Worm (Caenorhabditis elegans) whole organism, late embryonic: ENCODE data around the gene eor-1.

Source experiments
- K02D7.2 ChIP-seq: sonication (generic microtip); optimal IDR thresholded peaks from 2 replicates; lab custom pipeline; 2017; ENCODE audit warnings: mild to moderate bottlenecking, missing genetic modification characterization, missing compliant biosample characterization
- K09A11.1 ChIP-seq: sonication (generic microtip); optimal IDR thresholded peaks from 2 replicates; lab custom pipeline; 2017; ENCODE audit warnings: antibody characterized with exemption, mild to moderate bottlenecking, missing genetic modification characterization, missing compliant biosample characterization; ENCODE audit not compliant: insufficient read depth
- ceh-18 ChIP-seq: sonication (generic microtip); optimal IDR thresholded peaks from 2 replicates; lab custom pipeline; 2016; ENCODE audit warnings: missing genetic modification characterization, missing compliant biosample characterization
- ceh-19 ChIP-seq: fragments of 200-800 bp; sonication (Bioruptor generic); optimal IDR thresholded peaks from 2 replicates; lab custom pipeline; 2018; ENCODE audit warnings: mild to moderate bottlenecking, missing genetic modification characterization, missing compliant biosample characterization
- ceh-24 ChIP-seq: sonication (generic microtip); optimal IDR thresholded peaks from 2 replicates; lab custom pipeline; 2016; ENCODE audit warnings: mild to moderate bottlenecking, missing genetic modification characterization, missing compliant biosample characterization
- ceh-34 ChIP-seq: sonication (generic microtip); optimal IDR thresholded peaks from 2 replicates; lab custom pipeline; 2016; ENCODE audit warnings: mild to moderate bottlenecking, missing genetic modification characterization, missing compliant biosample characterization
- ceh-45 ChIP-seq: fragments of 200-800 bp; sonication (Bioruptor generic); IDR thresholded peaks from 2 replicates; pipeline ENCODE4 v1.3.6; 2022; ENCODE audit warnings: missing genetic modification reagents, missing genetic modification characterization, missing compliant biosample characterization
- ceh-9 ChIP-seq: sonication (generic microtip); optimal IDR thresholded peaks from 2 replicates; lab custom pipeline; 2016; ENCODE audit warnings: mild to moderate bottlenecking, missing genetic modification characterization, inconsistent platforms, missing compliant biosample characterization
- elt-2 ChIP-seq: sonication (generic microtip); optimal IDR thresholded peaks from 2 replicates; lab custom pipeline; 2016; ENCODE audit warnings: missing genetic modification reagents, missing genetic modification characterization, missing compliant biosample characterization
- eyg-1 ChIP-seq: sonication (generic microtip); optimal IDR thresholded peaks from 2 replicates; lab custom pipeline; 2016; ENCODE audit warnings: missing genotype, missing genetic modification characterization, missing compliant biosample characterization
- fax-1 ChIP-seq: sonication (generic microtip); optimal IDR thresholded peaks from 2 replicates; lab custom pipeline; 2016; ENCODE audit warnings: missing genotype, missing genetic modification characterization, missing compliant biosample characterization
- fkh-10 ChIP-seq: fragments of 150-350 bp; optimal IDR thresholded peaks from 2 replicates; lab custom pipeline; 2014; ENCODE audit warnings: missing biosample characterization, missing genetic modification reagents, missing genetic modification characterization
- fkh-6 ChIP-seq: sonication (generic microtip); optimal IDR thresholded peaks from 2 replicates; lab custom pipeline; 2016; ENCODE audit warnings: missing genetic modification characterization, missing compliant biosample characterization
- gmeb-2 ChIP-seq: sonication (generic microtip); optimal IDR thresholded peaks from 2 replicates; lab custom pipeline; 2016; ENCODE audit warnings: missing genetic modification characterization, inconsistent platforms, missing compliant biosample characterization
- hlh-13 ChIP-seq: fragments of 200-800 bp; sonication (Bioruptor generic); optimal IDR thresholded peaks from 2 replicates; lab custom pipeline; 2018; ENCODE audit warnings: mild to moderate bottlenecking, missing genetic modification characterization, missing compliant biosample characterization
- hlh-15 ChIP-seq: sonication (generic microtip); optimal IDR thresholded peaks from 2 replicates; lab custom pipeline; 2016; ENCODE audit warnings: missing genetic modification characterization, missing compliant biosample characterization
- hlh-30 ChIP-seq: sonication (generic microtip); optimal IDR thresholded peaks from 2 replicates; lab custom pipeline; 2017; ENCODE audit warnings: antibody characterized with exemption, missing genetic modification characterization, missing compliant biosample characterization; ENCODE audit not compliant: insufficient read depth
- hlh-8 ChIP-seq: sonication (generic microtip); optimal IDR thresholded peaks from 2 replicates; lab custom pipeline; 2016; ENCODE audit warnings: missing genotype, missing genetic modification characterization, missing compliant biosample characterization
- lim-6 ChIP-seq: sonication (generic microtip); optimal IDR thresholded peaks from 2 replicates; lab custom pipeline; 2016; ENCODE audit warnings: missing genetic modification characterization, missing compliant biosample characterization
- lin-11 ChIP-seq: fragments of 200-800 bp; sonication (Bioruptor generic); optimal IDR thresholded peaks from 2 replicates; lab custom pipeline; 2018; ENCODE audit warnings: mild to moderate bottlenecking, missing genetic modification characterization, missing compliant biosample characterization
- mec-3 ChIP-seq: sonication (generic microtip); optimal IDR thresholded peaks from 2 replicates; lab custom pipeline; 2016; ENCODE audit warnings: borderline replicate concordance, missing genetic modification characterization, missing compliant biosample characterization
- nhr-11 ChIP-seq: fragments of 150-350 bp; optimal IDR thresholded peaks from 2 replicates; lab custom pipeline; 2014; ENCODE audit warnings: missing biosample characterization, missing genetic modification characterization
- npax-4 ChIP-seq: sonication (generic microtip); optimal IDR thresholded peaks from 2 replicates; lab custom pipeline; 2016; ENCODE audit warnings: missing genetic modification characterization, missing compliant biosample characterization
- pag-3 ChIP-seq: sonication (generic microtip); optimal IDR thresholded peaks from 2 replicates; lab custom pipeline; 2016; ENCODE audit warnings: missing compliant biosample characterization, missing genetic modification characterization, borderline replicate concordance
- pax-1 ChIP-seq: fragments of 150-350 bp; optimal IDR thresholded peaks from 2 replicates; lab custom pipeline; 2014; ENCODE audit warnings: missing biosample characterization, missing genetic modification characterization
- pha-2 ChIP-seq: sonication (generic microtip); optimal IDR thresholded peaks from 2 replicates; lab custom pipeline; 2017; ENCODE audit warnings: mild to moderate bottlenecking, missing genetic modification characterization, missing compliant biosample characterization
- pqm-1 ChIP-seq: sonication (generic microtip); optimal IDR thresholded peaks from 2 replicates; lab custom pipeline; 2016; ENCODE audit warnings: missing genetic modification characterization, missing compliant biosample characterization
- pros-1 ChIP-seq: fragments of 150-350 bp; optimal IDR thresholded peaks from 2 replicates; lab custom pipeline; 2014; ENCODE audit warnings: missing biosample characterization, missing genetic modification reagents, missing genetic modification characterization
- ref-2 ChIP-seq: sonication (generic microtip); optimal IDR thresholded peaks from 2 replicates; lab custom pipeline; 2016; ENCODE audit warnings: missing genetic modification characterization, missing compliant biosample characterization
- rnt-1 ChIP-seq: sonication (generic microtip); optimal IDR thresholded peaks from 2 replicates; lab custom pipeline; 2016; ENCODE audit warnings: missing genetic modification characterization, missing compliant biosample characterization
- sox-4 ChIP-seq: sonication (generic microtip); optimal IDR thresholded peaks from 2 replicates; lab custom pipeline; 2017; ENCODE audit warnings: mild to moderate bottlenecking, missing genetic modification characterization, inconsistent platforms, missing compliant biosample characterization
- tbx-7 ChIP-seq: sonication (generic microtip); optimal IDR thresholded peaks from 2 replicates; lab custom pipeline; 2016; ENCODE audit warnings: missing genotype, missing genetic modification characterization, missing compliant biosample characterization
- ttx-3 ChIP-seq: sonication (generic microtip); optimal IDR thresholded peaks from 2 replicates; lab custom pipeline; 2016; ENCODE audit warnings: missing genetic modification reagents, missing genetic modification characterization, missing compliant biosample characterization
- unc-42 ChIP-seq: sonication (generic microtip); optimal IDR thresholded peaks from 2 replicates; lab custom pipeline; 2016; ENCODE audit warnings: missing genotype, missing genetic modification characterization, missing compliant biosample characterization
- ztf-16 ChIP-seq: sonication (generic microtip); optimal IDR thresholded peaks from 2 replicates; lab custom pipeline; 2017; ENCODE audit warnings: missing genetic modification characterization, missing compliant biosample characterization

eor-1 gene

DNA sequence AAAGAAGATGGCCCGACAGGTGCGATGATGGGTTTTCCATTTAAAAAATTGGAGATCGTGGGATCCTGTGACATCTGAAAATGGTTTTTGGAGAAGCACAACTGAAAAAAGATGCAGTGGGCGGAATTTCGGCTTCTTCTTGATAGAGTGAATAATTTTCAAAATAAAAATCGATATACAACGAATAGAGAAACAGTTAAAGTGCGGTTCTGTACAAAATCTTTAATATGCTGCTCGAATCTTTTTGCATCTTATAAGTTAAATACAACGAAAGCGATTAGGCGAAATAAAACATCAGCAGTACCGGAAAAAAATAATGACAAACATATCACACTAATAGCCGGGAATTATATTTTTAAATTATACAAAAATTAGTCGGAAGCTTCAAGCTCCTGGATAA, 8.2 kb upstream of the eor-1 start, which contains the start of gene H06H21.11:
Gene H06H21.11, minus strand, starts transcription at position 101 of the 400 bp plus-strand sequence.
- no peak for TF ChIP-seq ceh-18
- no peak for TF ChIP-seq ceh-9 (tag; lab: Kevin White, UChicago)
- TF ChIP-seq lim-6 = no peak
- no peak for TF ChIP-seq ztf-16 (tag; lab: Kevin White, UChicago)
- TF ChIP-seq fax-1 = no peak
- no peak for TF ChIP-seq elt-2 (tag; lab: Kevin White, UChicago)
- TF ChIP-seq ceh-34 (tag; lab: Kevin White, UChicago) = no peak
- no peak for TF ChIP-seq unc-42 (tag; lab: Kevin White, UChicago)
- TF ChIP-seq hlh-13 (GFP tag; lab: Kevin White, UChicago) = no peak
- no peak for TF ChIP-seq ceh-19 (GFP tag; lab: Kevin White, UChicago)
- no peak for TF ChIP-seq hlh-30 (tag; lab: Kevin White, UChicago)
- TF ChIP-seq eyg-1 (tag; lab: Kevin White, UChicago) = no peak
- no peak for TF ChIP-seq gmeb-2 (tag; lab: Kevin White, UChicago)
- TF ChIP-seq rnt-1 (tag; lab: Kevin White, UChicago) = no peak
- TF ChIP-seq hlh-8 (tag; lab: Kevin White, UChicago) = no peak
- no peak for TF ChIP-seq pha-2
- no peak for TF ChIP-seq ceh-45 (GFP tag; lab: Robert Waterston, UW)
- TF ChIP-seq lin-11 (tag; lab: Kevin White, UChicago) = no peak
- TF ChIP-seq, all 69 proteins: peak for 0

ce11 chrIV:4806486-4806885, 7.5 kb upstream of the eor-1 start, which contains the start of gene dpf-5:
Gene dpf-5 (minus strand): TSS chrIV:4806586.
- TF ChIP-seq fkh-6 (no peak), K09A11.1 (tag; lab: Kevin White, UChicago) (no peak), ceh-24 (tag; lab: Kevin White, UChicago) (no peak), ref-2 (tag; lab: Kevin White, UChicago) (no peak), nhr-11 (tag; lab: Kevin White, UChicago) (no peak), fax-1 (no peak), K02D7.2 (tag; lab: Kevin White, UChicago) (no peak), ttx-3 (tag; lab: Kevin White, UChicago) (no peak), elt-2 (tag; lab: Kevin White, UChicago) (no peak), hlh-15 (tag; lab: Kevin White, UChicago) (no peak), eyg-1 (tag; lab: Kevin White, UChicago) (no peak), pqm-1 (tag; lab: Kevin White, UChicago) (no peak)

DNA sequence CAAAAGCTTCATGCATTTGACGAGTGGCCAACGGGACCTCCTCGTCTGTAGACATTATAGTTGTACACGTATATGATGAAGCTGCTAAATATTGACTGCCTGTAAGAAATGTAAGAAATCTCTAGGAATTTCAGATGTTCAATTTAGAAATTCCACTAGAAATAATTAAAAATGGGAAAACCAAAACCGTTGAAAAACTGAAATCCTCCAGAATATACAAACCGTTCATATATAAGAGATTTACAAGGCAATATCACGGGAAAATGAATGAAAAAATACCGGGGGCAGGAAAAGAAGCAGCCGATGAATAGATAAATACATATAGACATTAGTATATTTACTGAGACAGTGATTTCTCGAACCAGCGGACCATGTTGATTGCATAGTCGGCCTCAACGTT, 3.5 kb upstream of the eor-1 start, which contains the start of gene dpf-7:
Gene dpf-7, minus strand, starts transcription at position 101 of the 400 bp plus-strand sequence.
- TF ChIP-seq pax-1 (tag; lab: Kevin White, UChicago) (no peak), npax-4 (no peak), tbx-7 (tag; lab: Kevin White, UChicago) (no peak), mec-3 (tag; lab: Kevin White, UChicago) (no peak), pag-3 (tag; lab: Kevin White, UChicago) (no peak), nhr-11 (tag; lab: Kevin White, UChicago) (no peak)

DNA sequence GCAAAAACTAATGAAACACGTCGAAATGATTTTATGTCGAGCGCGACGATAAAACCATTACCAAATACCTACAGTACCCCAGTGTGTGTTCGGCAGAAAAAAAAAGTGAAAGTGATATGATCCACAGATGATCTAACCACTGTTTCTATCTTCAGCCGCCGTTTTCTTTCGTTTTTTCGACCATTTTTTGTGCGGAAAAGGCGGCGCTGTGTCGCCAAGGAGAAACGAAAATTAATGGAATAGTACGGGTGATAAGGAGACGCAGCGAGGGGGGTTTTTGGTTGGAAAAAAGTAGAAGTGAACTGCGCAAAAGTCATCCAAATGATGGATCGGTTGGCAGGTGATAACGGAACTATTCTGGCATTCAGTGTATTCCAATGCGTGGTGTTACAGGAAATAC, 3.9 kb downstream of the eor-1 start:
- TF ChIP-seq pros-1 = no peak
- TF ChIP-seq sox-4 (tag; lab: Kevin White, UChicago) = no peak
- no peak for TF ChIP-seq fkh-10
- no peak for TF ChIP-seq ceh-18
- no peak for TF ChIP-seq lin-11 (tag; lab: Kevin White, UChicago)
- no peak for TF ChIP-seq pha-2
- no peak for TF ChIP-seq hlh-15 (tag; lab: Kevin White, UChicago)
